Worm (Caenorhabditis elegans) whole organism, L4 larva: ENCODE results near the gene ZK354.3.
A peak's percentile ranks its signal among the peaks of the same experiment; 100 is the strongest.
"Not testable (repeated sequence)": the region's sequence is repeated elsewhere in the genome, so short reads cannot be mapped to it uniquely, and the experiment has no call there.

Source experiments
- F26F4.8 ChIP-seq: fragments of 200-800 bp; sonication (Bioruptor generic); conservative IDR thresholded peaks from 2 replicates; pipeline ENCODE4 v1.3.6; 2022; ENCODE audit warnings: missing genetic modification characterization, missing compliant biosample characterization
- F49E8.2 ChIP-seq: sonication (generic microtip); optimal IDR thresholded peaks from 2 replicates; lab custom pipeline; 2016; ENCODE audit warnings: missing compliant biosample characterization, mild to moderate bottlenecking, missing genetic modification characterization, borderline replicate concordance
- T20F7.1 ChIP-seq: fragments of 200-800 bp; sonication (Bioruptor generic); optimal IDR thresholded peaks from 2 replicates; lab custom pipeline; 2018; ENCODE audit warnings: mild to moderate bottlenecking, missing genetic modification characterization, missing compliant biosample characterization
- T26A8.4 ChIP-seq: fragments of 200-800 bp; sonication (Bioruptor generic); IDR thresholded peaks from 2 replicates; pipeline ENCODE4 v1.3.6; 2022; ENCODE audit warnings: missing genetic modification characterization, missing compliant biosample characterization
- ZK337.2 ChIP-seq: fragments of 200-800 bp; sonication (Bioruptor generic); IDR thresholded peaks from 2 replicates; pipeline ENCODE4 v1.3.6; 2022; ENCODE audit warnings: missing genetic modification reagents, missing genetic modification characterization, missing compliant biosample characterization
- arid-1 ChIP-seq: fragments of 200-800 bp; sonication (Bioruptor generic); conservative IDR thresholded peaks from 2 replicates; pipeline ENCODE4 v1.3.6; 2022; ENCODE audit warnings: missing genetic modification reagents, missing genetic modification characterization, missing compliant biosample characterization
- ceh-82 ChIP-seq: sonication (generic microtip); optimal IDR thresholded peaks from 2 replicates; lab custom pipeline; 2017; ENCODE audit warnings: missing biosample characterization, missing genetic modification characterization
- ctbp-1 ChIP-seq: fragments of 200-800 bp; sonication (Bioruptor generic); IDR thresholded peaks from 2 replicates; pipeline ENCODE4 v1.3.6; 2022; ENCODE audit warnings: missing genetic modification reagents, missing genetic modification characterization, missing compliant biosample characterization
- daf-16 ChIP-seq, 3 experiments: sonication (generic microtip); optimal IDR thresholded peaks; 2 replicates each; lab custom pipeline; 2016 to 2017; ENCODE audit warnings: missing genetic modification characterization in 3 of 3, missing genetic modification reagents in 3 of 3, mild to moderate bottlenecking in 2 of 3, missing compliant biosample characterization in 2 of 3, missing biosample characterization in 1 of 3, moderate library complexity in 1 of 3
- daf-8 ChIP-seq: fragments of 200-800 bp; sonication (Bioruptor generic); IDR thresholded peaks from 2 replicates; pipeline ENCODE4 v1.3.6; 2022; ENCODE audit warnings: missing genetic modification characterization, missing compliant biosample characterization
- duxl-1 ChIP-seq: sonication (generic microtip); optimal IDR thresholded peaks from 2 replicates; lab custom pipeline; 2016; ENCODE audit warnings: mild to moderate bottlenecking, missing genetic modification characterization, moderate library complexity, missing compliant biosample characterization; ENCODE audit not compliant: poor library complexity
- dve-1 ChIP-seq: sonication (generic microtip); optimal IDR thresholded peaks from 2 replicates; lab custom pipeline; 2017; ENCODE audit warnings: antibody characterized with exemption, mild to moderate bottlenecking, missing genetic modification characterization, missing compliant biosample characterization; ENCODE audit not compliant: insufficient read depth
- egl-27 ChIP-seq: sonication (generic microtip); optimal IDR thresholded peaks from 3 replicates; lab custom pipeline; 2017; ENCODE audit warnings: missing biosample characterization, missing genetic modification reagents, missing genetic modification characterization
- fos-1 ChIP-seq: fragments of 150-350 bp; optimal IDR thresholded peaks from 2 replicates; lab custom pipeline; 2014; ENCODE audit warnings: missing biosample characterization, missing genetic modification characterization
- hif-1 ChIP-seq, 2 experiments: sonication (generic microtip); optimal IDR thresholded peaks; 2 replicates each; lab custom pipeline; 2016 to 2017; ENCODE audit warnings: missing compliant biosample characterization in 2 of 2, missing genetic modification characterization in 2 of 2, missing genetic modification reagents in 2 of 2, missing genotype in 2 of 2, mild to moderate bottlenecking in 1 of 2
- hlh-30 ChIP-seq: sonication (generic microtip); optimal IDR thresholded peaks from 2 replicates; lab custom pipeline; 2017; ENCODE audit warnings: antibody characterized with exemption, mild to moderate bottlenecking, missing genetic modification characterization, missing compliant biosample characterization; ENCODE audit not compliant: insufficient read depth
- lin-38 ChIP-seq: fragments of 200-800 bp; sonication (Bioruptor generic); IDR thresholded peaks from 2 replicates; pipeline ENCODE4 v1.3.6; 2022; ENCODE audit warnings: missing genetic modification reagents, missing genetic modification characterization, missing compliant biosample characterization
- lin-39 ChIP-seq: fragments of 150-350 bp; optimal IDR thresholded peaks from 2 replicates; lab custom pipeline; 2014; ENCODE audit warnings: missing biosample characterization, missing genetic modification reagents, missing genetic modification characterization
- lsy-2 ChIP-seq, 2 experiments: fragments of 150-350 bp in 1 of 2; sonication (generic microtip) in 1 of 2; optimal IDR thresholded peaks; 2 replicates each; lab custom pipeline; 2014 to 2017; ENCODE audit warnings: missing biosample characterization in 2 of 2, missing genetic modification characterization in 2 of 2
- madf-5 ChIP-seq, 2 experiments: fragments of 200-800 bp; sonication (Bioruptor generic); IDR thresholded peaks; 2 replicates each; pipeline ENCODE4 v1.3.6; 2022; ENCODE audit warnings: missing compliant biosample characterization in 2 of 2, missing genetic modification characterization in 2 of 2
- mdl-1 ChIP-seq, 2 experiments: fragments of 150-350 bp in 1 of 2; sonication (generic microtip) in 1 of 2; optimal IDR thresholded peaks; 2 replicates each; lab custom pipeline; 2014 to 2017; ENCODE audit warnings: missing biosample characterization in 2 of 2, missing genetic modification characterization in 2 of 2
- mes-2 ChIP-seq: sonication (generic microtip); optimal IDR thresholded peaks from 2 replicates; lab custom pipeline; 2016; ENCODE audit warnings: missing genotype, mild to moderate bottlenecking, missing genetic modification characterization, missing compliant biosample characterization; ENCODE audit not compliant: poor library complexity, severe bottlenecking
- mxl-2 ChIP-seq: fragments of 200-800 bp; sonication (Bioruptor generic); conservative IDR thresholded peaks from 2 replicates; pipeline ENCODE4 v1.3.6; 2022; ENCODE audit warnings: missing genetic modification reagents, missing genetic modification characterization, missing compliant biosample characterization
- mxl-3 ChIP-seq: fragments of 200-800 bp; sonication (Bioruptor generic); optimal IDR thresholded peaks from 2 replicates; lab custom pipeline; 2018; ENCODE audit warnings: mild to moderate bottlenecking, missing genetic modification characterization, missing compliant biosample characterization
- nhr-102 ChIP-seq: sonication (generic microtip); optimal IDR thresholded peaks from 2 replicates; lab custom pipeline; 2016; ENCODE audit warnings: mild to moderate bottlenecking, missing genetic modification characterization, moderate library complexity, missing compliant biosample characterization
- nhr-11 ChIP-seq: fragments of 150-350 bp; optimal IDR thresholded peaks from 2 replicates; lab custom pipeline; 2014; ENCODE audit warnings: missing biosample characterization, missing genetic modification characterization
- nhr-237 ChIP-seq: sonication (generic microtip); optimal IDR thresholded peaks from 2 replicates; lab custom pipeline; 2017; ENCODE audit warnings: missing biosample characterization, missing genetic modification characterization
- nhr-42 ChIP-seq: fragments of 200-800 bp; sonication (Bioruptor generic); IDR thresholded peaks from 2 replicates; pipeline ENCODE4 v1.3.6; 2022; ENCODE audit warnings: missing genetic modification characterization, missing compliant biosample characterization
- nhr-6 ChIP-seq: fragments of 150-350 bp; optimal IDR thresholded peaks from 2 replicates; lab custom pipeline; 2014; ENCODE audit warnings: missing biosample characterization, missing genetic modification characterization
- nhr-76 ChIP-seq: fragments of 150-350 bp; optimal IDR thresholded peaks from 2 replicates; lab custom pipeline; 2014; ENCODE audit warnings: missing biosample characterization, missing genetic modification characterization
- php-3 ChIP-seq: fragments of 200-800 bp; sonication (Bioruptor generic); IDR thresholded peaks from 2 replicates; pipeline ENCODE4 v1.3.6; 2022; ENCODE audit warnings: missing genetic modification reagents, missing genetic modification characterization, missing compliant biosample characterization
- sdz-12 ChIP-seq: fragments of 200-800 bp; sonication (Bioruptor generic); optimal IDR thresholded peaks from 2 replicates; lab custom pipeline; 2018; ENCODE audit warnings: mild to moderate bottlenecking, missing genetic modification characterization, missing compliant biosample characterization
- skn-1 ChIP-seq: fragments of 150-350 bp; optimal IDR thresholded peaks from 2 replicates; lab custom pipeline; 2014; ENCODE audit warnings: missing biosample characterization, missing genetic modification characterization
- snpc-1.2 ChIP-seq: fragments of 200-800 bp; sonication (Bioruptor generic); IDR thresholded peaks from 2 replicates; pipeline ENCODE4 v1.3.6; 2022; ENCODE audit warnings: missing genetic modification reagents, missing genetic modification characterization, missing compliant biosample characterization
- snpc-4 ChIP-seq: fragments of 150-350 bp; optimal IDR thresholded peaks from 2 replicates; lab custom pipeline; 2014; ENCODE audit warnings: missing biosample characterization, missing genetic modification characterization
- tag-97 ChIP-seq: fragments of 200-800 bp; sonication (Bioruptor generic); IDR thresholded peaks from 2 replicates; pipeline ENCODE4 v1.3.6; 2022; ENCODE audit warnings: missing genetic modification characterization, missing compliant biosample characterization
- zip-11 ChIP-seq: fragments of 200-800 bp; sonication (Bioruptor generic); IDR thresholded peaks from 2 replicates; pipeline ENCODE4 v1.3.6; 2022; ENCODE audit warnings: missing genetic modification characterization, missing compliant biosample characterization
- zip-2 ChIP-seq: fragments of 150-350 bp; optimal IDR thresholded peaks from 2 replicates; lab custom pipeline; 2014; ENCODE audit warnings: missing biosample characterization, missing genetic modification characterization

Gene ZK354.3

DNA sequence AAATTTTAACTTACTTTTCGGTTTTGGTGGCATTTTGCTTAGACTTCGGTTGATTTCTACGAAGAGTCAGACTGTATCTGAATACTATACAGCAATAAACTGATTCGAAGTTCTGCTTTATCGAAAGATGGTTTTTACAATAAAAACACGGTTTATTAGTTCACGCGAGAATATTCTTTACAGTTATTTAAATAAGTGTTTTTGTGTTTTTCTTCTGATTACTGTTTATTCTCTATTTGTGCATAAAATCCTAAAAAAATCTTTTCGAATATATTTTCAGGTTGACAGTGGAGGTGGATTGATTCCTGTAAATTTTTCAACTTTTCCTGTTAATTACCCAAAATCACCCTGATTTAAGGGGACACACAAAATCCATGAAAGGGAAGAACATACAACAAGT, 3.8 kb upstream of the ZK354.3 start, which contains the start of gene ZK354.8:
Gene ZK354.8 (minus strand): TSS at position 101 of the 400 bp plus-strand sequence.
- TF ChIP-seq lin-39 (tag; lab: Kevin White, UChicago) (no peak), fos-1 (tag; lab: Kevin White, UChicago) (no peak), zip-2 (tag; lab: Kevin White, UChicago) (no peak), mxl-2 (GFP tag; lab: Robert Waterston, UW) (no peak), snpc-4 (tag; lab: Kevin White, UChicago) (no peak), php-3 (no peak), ceh-82 (tag; lab: Kevin White, UChicago) (no peak), ZK337.2 (GFP tag; lab: Robert Waterston, UW) (no peak), mdl-1 (tag; optimal IDR thresholded peaks at IDR 0.05; lab: Kevin White, UChicago) (no peak), ctbp-1 (GFP tag; lab: Robert Waterston, UW) (no peak), skn-1 (tag; lab: Kevin White, UChicago) (no peak), T20F7.1 (GFP tag; lab: Kevin White, UChicago) (no peak), mes-2 (tag; lab: Kevin White, UChicago) (no peak), nhr-237 (tag; lab: Kevin White, UChicago) (no peak), F26F4.8 (GFP tag; lab: Robert Waterston, UW) (no peak), snpc-1.2 (GFP tag; lab: Robert Waterston, UW) (no peak), nhr-6 (tag; lab: Kevin White, UChicago) (no peak)

ce11 chrIV:5308046-5308643, 1.7 kb upstream of the ZK354.3 start, which contains the start of the genes ZK354.9 and msp-58:
Gene ZK354.9 (minus strand): TSS chrIV:5308146.
Gene msp-58 (plus strand): TSS chrIV:5308593.
- not testable (repeated sequence) for TF ChIP-seq egl-27 (tag; lab: Kevin White, UChicago); madf-5 (GFP tag; IDR thresholded peaks at IDR 0.05; lab: Robert Waterston, UW); lsy-2 (tag; optimal IDR thresholded peaks at IDR 0.05; lab: Kevin White, UChicago)

DNA sequence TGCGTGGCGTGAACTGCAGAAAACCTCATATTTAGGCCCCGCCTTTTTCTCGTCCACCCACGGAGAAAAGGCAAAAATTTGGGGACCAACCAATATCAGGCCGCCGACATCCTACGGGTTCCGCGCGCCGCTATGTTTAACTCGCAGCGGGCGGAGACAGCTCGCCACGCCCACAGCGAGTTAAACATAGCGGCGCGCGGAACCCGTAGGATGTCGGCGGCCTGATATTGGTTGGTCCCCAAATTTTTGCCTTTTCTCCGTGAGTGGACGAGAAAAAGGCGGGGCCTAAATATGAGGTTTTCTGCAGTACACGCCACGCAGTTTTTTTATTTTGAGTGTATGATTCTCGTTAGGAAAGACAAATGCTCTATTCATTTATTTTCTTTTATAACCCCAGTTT, 705 bp upstream of the ZK354.3 start:
- 0 out of 2 replicates have a peak, but pooled peaks have one; percentile 79 for TF ChIP-seq snpc-1.2 (GFP tag; lab: Robert Waterston, UW)
- TF ChIP-seq, all 104 proteins: peak for 1; not testable (repeated sequence) for 103

ce11 chrIV:5313011-5313410, 3.2 kb downstream of the ZK354.3 start, which contains the start of the genes msp-59 and ZK354.2:
Gene msp-59 (minus strand): TSS chrIV:5313111.
Gene ZK354.2 (plus strand): TSS chrIV:5313405.
- TF ChIP-seq nhr-11; mxl-3 (GFP tag; lab: Kevin White, UChicago); tag-97 (GFP tag; lab: Robert Waterston, UW): not testable (repeated sequence)

- TF ChIP-seq sdz-12 (GFP tag; lab: Kevin White, UChicago); zip-11 (GFP tag; lab: Robert Waterston, UW); daf-8 (GFP tag; lab: Robert Waterston, UW): not testable (repeated sequence)
These were observed 6.4 kb downstream of the ZK354.3 start, which contains the start of gene msp-65 for ce11 chrIV:5316223-5316622. Gene msp-65 (plus strand): TSS chrIV:5316523.

DNA sequence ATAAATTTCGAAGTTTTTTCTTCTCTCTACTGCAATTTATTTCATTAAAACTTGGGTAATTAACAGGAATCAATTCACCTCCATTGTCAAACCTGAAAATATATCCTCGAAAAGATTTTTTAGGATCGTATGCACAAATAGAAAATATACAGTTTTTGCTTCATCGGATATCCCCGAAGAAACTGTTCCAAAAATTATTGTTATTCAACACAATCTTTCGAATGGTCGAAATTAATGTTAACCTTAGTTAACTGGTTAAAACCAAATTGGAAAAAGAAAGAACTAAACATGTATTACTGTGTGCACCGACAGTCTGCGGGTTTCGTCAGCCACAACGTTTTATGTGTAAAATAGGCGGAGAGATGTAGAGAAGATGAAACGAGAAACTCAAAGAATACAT, 7.3 kb downstream of the ZK354.3 start:
- TF ChIP-seq T26A8.4 (peak; percentile 80), daf-16 (GFP tag; optimal IDR thresholded peaks at IDR 0.05; lab: Kevin White, UChicago) (no peak), daf-16 (tag; optimal IDR thresholded peaks at IDR 0.05; lab: Kevin White, UChicago) (peak; percentile 31), F49E8.2 (tag; lab: Kevin White, UChicago) (peak; percentile 53), dve-1 (tag; lab: Kevin White, UChicago) (peak; percentile 70), duxl-1 (tag; lab: Kevin White, UChicago) (peak; percentile 69), nhr-76 (tag; lab: Kevin White, UChicago) (no peak), hif-1 (tag; optimal IDR thresholded peaks at IDR 0.05; lab: Kevin White, UChicago) (no peak), nhr-42 (peak; percentile 25; the same call in 1 of the 2 replicates), arid-1 (GFP tag; lab: Robert Waterston, UW) (0 out of 2 replicates have a peak, but pooled peaks have one; percentile 18), lin-38 (GFP tag; lab: Robert Waterston, UW) (peak; percentile 54), nhr-102 (peak; percentile 72), hlh-30 (tag; lab: Kevin White, UChicago) (peak; percentile 31), snpc-1.2 (GFP tag; lab: Robert Waterston, UW) (peak; percentile 99)
